Fruit fly (Drosophila melanogaster) whole organism, embryonic: ENCODE measurements around the gene mib1.

ENCODE experiments used
- CG10654 ChIP-seq: fragments of 200-800 bp; sonication (Bioruptor generic); optimal IDR thresholded peaks from 2 replicates; lab custom pipeline; 2016; ENCODE audit warnings: missing biosample characterization, missing genetic modification characterization
- CG11560 ChIP-seq: fragments of 200-800 bp; sonication (Bioruptor generic); IDR thresholded peaks from 3 replicates; pipeline ENCODE4 v1.3.6; 2022; ENCODE audit warnings: missing biosample characterization, missing genetic modification characterization
- CG12659 ChIP-seq: fragments of 200-800 bp; sonication (Bioruptor generic); optimal IDR thresholded peaks from 3 replicates; lab custom pipeline; 2017; ENCODE audit warnings: mild to moderate bottlenecking, missing biosample characterization, missing genetic modification reagents, missing genetic modification characterization
- CG13296 ChIP-seq: fragments of 200-800 bp; sonication (Bioruptor generic); optimal IDR thresholded peaks from 3 replicates; lab custom pipeline; 2018; ENCODE audit warnings: missing biosample characterization, mild to moderate bottlenecking, missing genetic modification characterization
- CG13624 ChIP-seq: fragments of 200-800 bp; sonication (Bioruptor generic); optimal IDR thresholded peaks from 2 replicates; lab custom pipeline; 2016; ENCODE audit warnings: missing biosample characterization, missing genetic modification characterization
- CG14667 ChIP-seq: fragments of 200-800 bp; sonication (Bioruptor generic); IDR thresholded peaks from 2 replicates; pipeline ENCODE4 v1.3.6; 2022; ENCODE audit warnings: missing biosample characterization, missing genetic modification characterization
- CG15073 ChIP-seq: fragments of 200-800 bp; sonication (Bioruptor generic); optimal IDR thresholded peaks from 2 replicates; lab custom pipeline; 2016; ENCODE audit warnings: missing biosample characterization, missing genetic modification characterization
- CG16779 ChIP-seq: fragments of 200-800 bp; sonication (Bioruptor generic); IDR thresholded peaks from 2 replicates; pipeline ENCODE4 v1.3.6; 2022; ENCODE audit warnings: missing biosample characterization, missing genetic modification characterization
- CG18262 ChIP-seq: fragments of 200-800 bp; optimal IDR thresholded peaks from 3 replicates; lab custom pipeline; 2019; ENCODE audit warnings: missing biosample characterization, mild to moderate bottlenecking, missing genetic modification characterization, moderate library complexity
- CG31224 ChIP-seq: fragments of 200-800 bp; sonication (Bioruptor generic); IDR thresholded peaks from 2 replicates; pipeline ENCODE4 v1.3.6; 2022; ENCODE audit warnings: missing biosample characterization, missing genetic modification characterization
- CG3995 ChIP-seq: fragments of 200-800 bp; sonication (Bioruptor generic); optimal IDR thresholded peaks from 3 replicates; lab custom pipeline; 2016; ENCODE audit warnings: missing biosample characterization, missing genetic modification characterization
- CG4404 ChIP-seq: fragments of 200-800 bp; sonication (Bioruptor generic); IDR thresholded peaks from 2 replicates; pipeline ENCODE4 v1.3.6; 2022; ENCODE audit warnings: missing biosample characterization, missing genetic modification characterization
- CG4707 ChIP-seq: fragments of 200-800 bp; sonication (Bioruptor generic); optimal IDR thresholded peaks from 2 replicates; lab custom pipeline; 2018; ENCODE audit warnings: missing biosample characterization, mild to moderate bottlenecking, missing genetic modification characterization, moderate library complexity
- CG5180 ChIP-seq: fragments of 200-800 bp; sonication (Bioruptor generic); optimal IDR thresholded peaks from 3 replicates; lab custom pipeline; 2017; ENCODE audit warnings: missing biosample characterization, missing genetic modification characterization, mild to moderate bottlenecking, moderate library complexity, missing genetic modification reagents
- CG7271 ChIP-seq: fragments of 200-800 bp; sonication (Bioruptor generic); optimal IDR thresholded peaks from 2 replicates; lab custom pipeline; 2018; ENCODE audit warnings: missing biosample characterization, mild to moderate bottlenecking, missing genetic modification characterization, moderate library complexity
- CG7987 ChIP-seq: fragments of 200-800 bp; sonication (Bioruptor generic); optimal IDR thresholded peaks from 2 replicates; lab custom pipeline; 2018; ENCODE audit warnings: missing biosample characterization, mild to moderate bottlenecking, missing genetic modification characterization, moderate library complexity
- CG8944 ChIP-seq: fragments of 200-800 bp; sonication (Bioruptor generic); optimal IDR thresholded peaks from 3 replicates; lab custom pipeline; 2016; ENCODE audit warnings: missing biosample characterization, missing genetic modification characterization
- CG9797 ChIP-seq: fragments of 200-800 bp; sonication (Bioruptor generic); optimal IDR thresholded peaks from 3 replicates; lab custom pipeline; 2018; ENCODE audit warnings: missing biosample characterization, mild to moderate bottlenecking, missing genetic modification characterization
- CG9876 ChIP-seq: fragments of 200-800 bp; sonication (Bioruptor generic); optimal IDR thresholded peaks from 2 replicates; lab custom pipeline; 2016; ENCODE audit warnings: missing biosample characterization, missing genetic modification characterization
- CrebB ChIP-seq: fragments of 200-800 bp; sonication (Bioruptor generic); optimal IDR thresholded peaks from 3 replicates; lab custom pipeline; 2018; ENCODE audit warnings: missing biosample characterization, mild to moderate bottlenecking, missing genetic modification characterization
- Dip3 ChIP-seq: fragments of 200-800 bp; sonication (Bioruptor generic); optimal IDR thresholded peaks from 3 replicates; lab custom pipeline; 2016; ENCODE audit warnings: missing biosample characterization, missing genetic modification characterization
- Doc2 ChIP-seq: fragments of 200-800 bp; sonication (Bioruptor generic); IDR thresholded peaks from 2 replicates; pipeline ENCODE4 v1.3.6; 2022; ENCODE audit warnings: missing biosample characterization, missing genetic modification characterization
- ERR ChIP-seq: fragments of 200-800 bp; sonication (Bioruptor generic); optimal IDR thresholded peaks from 2 replicates; lab custom pipeline; 2016; ENCODE audit warnings: missing biosample characterization, missing genetic modification characterization
- Fer3 ChIP-seq: fragments of 200-800 bp; sonication (Bioruptor generic); optimal IDR thresholded peaks from 2 replicates; lab custom pipeline; 2018; ENCODE audit warnings: missing biosample characterization, mild to moderate bottlenecking, missing genetic modification characterization, moderate library complexity
- H15 ChIP-seq: fragments of 200-800 bp; sonication (Bioruptor generic); IDR thresholded peaks from 3 replicates; pipeline ENCODE4 v1.3.6; 2022; ENCODE audit warnings: missing biosample characterization, missing genetic modification characterization
- MBD-R2 ChIP-seq: fragments of 200-800 bp; sonication (Bioruptor generic); IDR thresholded peaks from 2 replicates; pipeline ENCODE4 v1.3.6; 2022; ENCODE audit warnings: missing biosample characterization, missing genetic modification characterization
- Nf-YA ChIP-seq: fragments of 200-800 bp; sonication (Bioruptor generic); IDR thresholded peaks from 2 replicates; pipeline ENCODE4 v1.3.6; 2022; ENCODE audit warnings: missing biosample characterization, missing genetic modification characterization
- Stat92E ChIP-seq, 3 experiments: fragments of >200 bp in 2 of 3; fragments of 200-800 bp in 1 of 3; sonication (Bioruptor generic) in 1 of 3; optimal IDR thresholded peaks; 2 replicates each; lab custom pipeline; 2017 to 2019; ENCODE audit warnings: missing biosample characterization in 3 of 3, missing genetic modification characterization in 3 of 3, mild to moderate bottlenecking in 1 of 3, moderate library complexity in 1 of 3
- ase ChIP-seq: fragments of 200-800 bp; sonication (Bioruptor generic); IDR thresholded peaks from 3 replicates; pipeline ENCODE4 v1.3.6; 2022; ENCODE audit warnings: missing biosample characterization, missing genetic modification characterization
- az2 ChIP-seq: fragments of 200-800 bp; sonication (Bioruptor generic); optimal IDR thresholded peaks from 3 replicates; lab custom pipeline; 2016; ENCODE audit warnings: missing biosample characterization, missing genetic modification characterization
- bigmax ChIP-seq: fragments of 200-800 bp; sonication (Bioruptor generic); optimal IDR thresholded peaks from 2 replicates; lab custom pipeline; 2018; ENCODE audit warnings: missing biosample characterization, mild to moderate bottlenecking, missing genetic modification characterization
- btn ChIP-seq: fragments of 200-800 bp; sonication (Bioruptor generic); optimal IDR thresholded peaks from 2 replicates; lab custom pipeline; 2016; ENCODE audit warnings: missing biosample characterization, missing genetic modification characterization
- cg ChIP-seq: fragments of 200-800 bp; sonication (Bioruptor generic); optimal IDR thresholded peaks from 3 replicates; lab custom pipeline; 2019; ENCODE audit warnings: missing biosample characterization, mild to moderate bottlenecking, missing genetic modification characterization, moderate library complexity
- dm ChIP-seq: fragments of 200-800 bp; sonication (Bioruptor generic); optimal IDR thresholded peaks from 3 replicates; lab custom pipeline; 2016; ENCODE audit warnings: missing biosample characterization, missing genetic modification characterization
- emc ChIP-seq: fragments of 200-800 bp; sonication (Bioruptor generic); optimal IDR thresholded peaks from 2 replicates; lab custom pipeline; 2016; ENCODE audit warnings: missing biosample characterization, missing genetic modification characterization
- esg ChIP-seq: fragments of 200-800 bp; sonication (Bioruptor generic); conservative IDR thresholded peaks from 2 replicates; pipeline ENCODE4 v1.3.6; 2022; ENCODE audit warnings: missing biosample characterization, missing genetic modification characterization
- fd96Cb ChIP-seq: fragments of 200-800 bp; sonication (Bioruptor generic); optimal IDR thresholded peaks from 2 replicates; lab custom pipeline; 2018; ENCODE audit warnings: missing biosample characterization, mild to moderate bottlenecking, missing genetic modification characterization, moderate library complexity
- fru ChIP-seq: fragments of >200 bp; optimal IDR thresholded peaks from 2 replicates; lab custom pipeline; 2017
- grn ChIP-seq: fragments of 200-800 bp; sonication (Bioruptor generic); optimal IDR thresholded peaks from 3 replicates; lab custom pipeline; 2017; ENCODE audit warnings: missing biosample characterization, missing genetic modification characterization
- ham ChIP-seq: fragments of 200-800 bp; sonication (Bioruptor generic); IDR thresholded peaks from 2 replicates; pipeline ENCODE4 v1.3.6; 2022; ENCODE audit warnings: missing biosample characterization, missing genetic modification characterization
- nau ChIP-seq: fragments of 200-800 bp; sonication (Bioruptor generic); optimal IDR thresholded peaks from 3 replicates; lab custom pipeline; 2017; ENCODE audit warnings: missing biosample characterization, mild to moderate bottlenecking, missing genetic modification characterization, missing genetic modification reagents
- pan ChIP-seq, 4 experiments: fragments of >200 bp in 3 of 4; fragments of 200-800 bp in 1 of 4; sonication (Bioruptor generic) in 1 of 4; optimal IDR thresholded peaks in 3 of 4; IDR thresholded peaks in 1 of 4; 2 replicates each; pipeline versions ENCODE4 v1.3.6 to Lab custom; 2017 to 2022; ENCODE audit warnings: missing biosample characterization in 2 of 4, missing genetic modification characterization in 2 of 4, mixed read lengths in 1 of 4
- pnt ChIP-seq: fragments of 200-800 bp; sonication (Bioruptor generic); optimal IDR thresholded peaks from 3 replicates; lab custom pipeline; 2016; ENCODE audit warnings: missing biosample characterization, missing genetic modification characterization
- sens ChIP-seq: fragments of 200-800 bp; sonication (Bioruptor generic); peaks from one replicate; lab custom pipeline; 2016; ENCODE audit warnings: missing biosample characterization, missing genetic modification characterization
- slou ChIP-seq: fragments of 200-800 bp; sonication (Bioruptor generic); optimal IDR thresholded peaks from 3 replicates; lab custom pipeline; 2016; ENCODE audit warnings: missing biosample characterization, missing genetic modification characterization
- tll ChIP-seq, 2 experiments: fragments of 200-800 bp in 1 of 2; fragments of >200 bp in 1 of 2; sonication (Bioruptor generic) in 1 of 2; optimal IDR thresholded peaks; 2 replicates each; lab custom pipeline; 2017 to 2019; ENCODE audit warnings: missing biosample characterization in 2 of 2, missing genetic modification characterization in 2 of 2, mild to moderate bottlenecking in 1 of 2, moderate library complexity in 1 of 2
- tup ChIP-seq: fragments of 200-800 bp; sonication (Bioruptor generic); optimal IDR thresholded peaks from 2 replicates; lab custom pipeline; 2016; ENCODE audit warnings: missing biosample characterization, mild to moderate bottlenecking, missing genetic modification characterization, moderate library complexity
- usp ChIP-seq: fragments of >200 bp; optimal IDR thresholded peaks from 2 replicates; lab custom pipeline; 2017; ENCODE audit warnings: missing biosample characterization, missing genetic modification characterization
- wdn ChIP-seq: fragments of 200-800 bp; sonication (Bioruptor generic); IDR thresholded peaks from 2 replicates; pipeline ENCODE4 v1.3.6; 2022; ENCODE audit warnings: missing biosample characterization, missing genetic modification characterization

Gene mib1

dm6 chr3L:16004401-16005237, 7.0 kb downstream of the mib1 start, which contains the start of the genes hzg and mRpS31 (continued):
- peak; percentile 45 for TF ChIP-seq fd96Cb
- TF ChIP-seq cg (GFP tag; lab: Kevin White, UChicago): peak; percentile 62
- TF ChIP-seq CG5180 (GFP tag; lab: Kevin White, UChicago): no peak
- no peak for TF ChIP-seq ham
- peak; percentile 30 for TF ChIP-seq pnt (GFP tag; lab: Kevin White, UChicago)
- TF ChIP-seq CrebB (tag; lab: Kevin White, UChicago): no peak
- peak; percentile 66 for TF ChIP-seq CG18262 (tag; lab: Kevin White, UChicago)
- TF ChIP-seq CG7271: no peak
- TF ChIP-seq H15: no peak
- TF ChIP-seq esg: peak; percentile 18; the same call in 1 of the 2 replicates
- TF ChIP-seq CG16779 (GFP tag; lab: Robert Waterston, UW): no peak
- TF ChIP-seq nau (GFP tag; lab: Kevin White, UChicago): no peak
- peak; percentile 57 for TF ChIP-seq az2
- no peak for TF ChIP-seq CG14667 (GFP tag; lab: Robert Waterston, UW)
- peak; percentile 38 for TF ChIP-seq dm (GFP tag; lab: Kevin White, UChicago)
- no peak for TF ChIP-seq ase
- peak; percentile 42 for TF ChIP-seq CG12659
- TF ChIP-seq Nf-YA (GFP tag; lab: Robert Waterston, UW): 0 out of 2 replicates have a peak, but pooled peaks have one; percentile 7
- no peak for TF ChIP-seq CG4707 (GFP tag; lab: Kevin White, UChicago)
- TF ChIP-seq MBD-R2: peak; percentile 49; the same call in 1 of the 2 replicates
- peak; percentile 10 for TF ChIP-seq grn
- TF ChIP-seq pan (optimal IDR thresholded peaks at IDR 0.05; lab: Kevin White, UChicago): no peak
- peak in 1 of 2 experiments; percentile 24 for TF ChIP-seq pan (GFP tag; optimal IDR thresholded peaks at IDR 0.05 in 1 of 2, IDR thresholded peaks at IDR 0.05 in 1 of 2)
- no peak for TF ChIP-seq usp (GFP tag; lab: Kevin White, UChicago)
- no peak for TF ChIP-seq CG7987 (GFP tag; lab: Kevin White, UChicago)
- peak; percentile 23 for TF ChIP-seq emc (GFP tag; lab: Kevin White, UChicago)
- TF ChIP-seq CG4404: peak; percentile 41
- no peak for TF ChIP-seq CG13296 (GFP tag; lab: Kevin White, UChicago)
- TF ChIP-seq tll (GFP tag; optimal IDR thresholded peaks at IDR 0.05; lab: Kevin White, UChicago): no peak
- peak; percentile 46 for TF ChIP-seq CG3995 (GFP tag; lab: Kevin White, UChicago)
- no peak for TF ChIP-seq btn
- no peak for TF ChIP-seq ERR (GFP tag; lab: Kevin White, UChicago)
- peak; percentile 15 for TF ChIP-seq CG13624 (GFP tag; lab: Kevin White, UChicago)
- TF ChIP-seq Dip3 (GFP tag; lab: Kevin White, UChicago): peak; percentile 20
- peak; percentile 89 for TF ChIP-seq sens (GFP tag; lab: Kevin White, UChicago)
- no peak for TF ChIP-seq Doc2
- peak; percentile 50 for TF ChIP-seq CG10654 (GFP tag; lab: Kevin White, UChicago)
- TF ChIP-seq tup: no peak
- peak; percentile 17; the same call in 1 of the 3 replicates for TF ChIP-seq CG11560 (tag; lab: Robert Waterston, UW)
- TF ChIP-seq fru (lab: Kevin White, UChicago): no peak
- TF ChIP-seq slou: no peak
- no peak for TF ChIP-seq Stat92E (GFP tag; optimal IDR thresholded peaks at IDR 0.05; lab: Kevin White, UChicago)
- TF ChIP-seq CG31224 (GFP tag; lab: Robert Waterston, UW): 0 out of 2 replicates have a peak, but pooled peaks have one; percentile 35
- 0 out of 2 replicates have a peak, but pooled peaks have one; percentile 49 for TF ChIP-seq wdn (GFP tag; lab: Robert Waterston, UW)
- no peak for TF ChIP-seq CG9876 (GFP tag; lab: Kevin White, UChicago)
- no peak for TF ChIP-seq bigmax (GFP tag; lab: Kevin White, UChicago)
- TF ChIP-seq Fer3 (tag; lab: Kevin White, UChicago): peak; percentile 64
- peak; percentile 82 for TF ChIP-seq CG9797 (GFP tag; lab: Kevin White, UChicago)
- TF ChIP-seq CG8944 (GFP tag; lab: Kevin White, UChicago): peak; percentile 3
- TF ChIP-seq CG15073 (GFP tag; lab: Kevin White, UChicago): no peak
